Fruit fly (Drosophila melanogaster): Measurements from ENCODE around the gene CheB93a.
A peak's percentile ranks its signal among the peaks of the same experiment; 100 is the strongest.

Gene CheB93a

DNA sequence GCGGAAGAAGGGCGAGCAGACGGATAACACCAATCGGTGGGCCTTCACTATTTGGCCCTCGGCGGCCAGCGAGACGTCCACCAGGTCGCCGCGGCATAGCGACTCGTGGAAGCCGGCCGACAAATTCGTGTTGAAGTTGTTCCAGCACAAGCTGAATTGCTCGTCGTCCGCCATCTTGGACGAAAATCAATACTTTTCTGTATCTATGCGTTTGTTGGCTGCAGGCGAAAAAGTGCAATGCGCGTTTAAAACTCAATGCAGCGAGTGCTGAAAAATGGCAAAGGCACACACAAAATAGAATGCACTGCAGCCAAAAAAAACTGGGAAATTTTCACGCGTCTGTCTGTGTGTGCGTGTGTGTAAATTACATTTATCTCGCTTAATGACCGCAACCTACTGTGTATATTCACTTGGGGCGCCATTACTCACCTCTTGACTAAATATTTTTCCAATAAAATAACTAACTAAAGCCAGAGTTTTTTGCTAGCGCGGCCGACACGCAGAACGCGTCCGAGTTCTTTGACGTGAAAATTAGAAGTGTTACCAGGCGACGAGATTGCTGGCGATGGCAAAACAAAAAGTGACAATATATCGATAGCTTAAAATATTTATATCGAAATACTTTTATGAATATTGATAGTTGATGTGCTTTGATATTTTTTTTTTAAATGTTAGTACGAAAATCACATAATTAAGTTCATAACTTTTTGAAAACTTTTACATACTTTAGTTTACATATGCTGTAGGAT lies 30.2 kb upstream of the CheB93a start (continued):
- TF ChIP-seq CG12071 (GFP tag; optimal IDR thresholded peaks at IDR 0.05) = no peak
- TF ChIP-seq lilli (GFP tag; optimal IDR thresholded peaks at IDR 0.05) = peak; percentile 40
- TF ChIP-seq seq (GFP tag; IDR thresholded peaks at IDR 0.05) = no peak
- peak; percentile 27 for TF ChIP-seq CG1233 (GFP tag; optimal IDR thresholded peaks at IDR 0.05)
- no peak for TF ChIP-seq CG17328 (GFP tag; IDR thresholded peaks at IDR 0.05)
- TF ChIP-seq CG18476 (GFP tag; optimal IDR thresholded peaks at IDR 0.05) = no peak
- TF ChIP-seq Mes4 (GFP tag; optimal IDR thresholded peaks at IDR 0.05) = peak; percentile 31
- peak; percentile 6 for TF ChIP-seq CG7786 (GFP tag; optimal IDR thresholded peaks at IDR 0.05)
- no peak for TF ChIP-seq CG3726 (GFP tag; IDR thresholded peaks at IDR 0.05)
- no peak for TF ChIP-seq her (GFP tag; optimal IDR thresholded peaks at IDR 0.05)
- TF ChIP-seq ham (GFP tag; IDR thresholded peaks at IDR 0.05) = no peak
- TF ChIP-seq GATAe (GFP tag; conservative IDR thresholded peaks at IDR 0.05) = no peak
- TF ChIP-seq Mrtf (GFP tag; IDR thresholded peaks at IDR 0.05) = no peak
- peak; percentile 10 for TF ChIP-seq sd (tag; optimal IDR thresholded peaks at IDR 0.05)
- no peak for TF ChIP-seq Tbp (GFP tag; optimal IDR thresholded peaks at IDR 0.05)
- peak; percentile 88 for TF ChIP-seq Ets65A (GFP tag)
- TF ChIP-seq CG34422 (GFP tag; IDR thresholded peaks at IDR 0.05) = peak; percentile 36; the same call in 1 of the 3 replicates
- no peak for TF ChIP-seq btn (GFP tag; optimal IDR thresholded peaks at IDR 0.05)
- no peak for TF ChIP-seq Gug (GFP tag; IDR thresholded peaks at IDR 0.05)
- no peak for TF ChIP-seq Hr78 (GFP tag; optimal IDR thresholded peaks at IDR 0.05)
- TF ChIP-seq CG10147 (GFP tag; optimal IDR thresholded peaks at IDR 0.05) = peak; percentile 23
- TF ChIP-seq CG5245 (GFP tag; optimal IDR thresholded peaks at IDR 0.05) = no peak
- TF ChIP-seq E2f2 (GFP tag; IDR thresholded peaks at IDR 0.05) = peak; percentile 43
- TF ChIP-seq fd102C (GFP tag; optimal IDR thresholded peaks at IDR 0.05) = no peak
- TF ChIP-seq chinmo (GFP tag; IDR thresholded peaks at IDR 0.05; ENCODE audit: partially characterized antibody) = peak; percentile 74; the same call in 3 of the 4 replicates
- TF ChIP-seq D19B (GFP tag; optimal IDR thresholded peaks at IDR 0.05) = no peak
- no peak for TF ChIP-seq CG12155 (GFP tag; optimal IDR thresholded peaks at IDR 0.05)
- peak; percentile 64; the same call in 2 of the 3 replicates for TF ChIP-seq HLH4C (GFP tag; IDR thresholded peaks at IDR 0.05; ENCODE audit: partially characterized antibody)
- TF ChIP-seq Dek (tag; optimal IDR thresholded peaks at IDR 0.05) = peak; percentile 39
- TF ChIP-seq CG11247 (GFP tag; IDR thresholded peaks at IDR 0.05) = no peak
- TF ChIP-seq CG15479 (GFP tag; optimal IDR thresholded peaks at IDR 0.05) = no peak
- TF ChIP-seq gsb-n (tag; optimal IDR thresholded peaks at IDR 0.05) = no peak
- no peak for TF ChIP-seq CG7839 (tag; optimal IDR thresholded peaks at IDR 0.05)
- no peak for TF ChIP-seq CG14050 (GFP tag; IDR thresholded peaks at IDR 0.05)
- TF ChIP-seq insv (GFP tag; optimal IDR thresholded peaks at IDR 0.05) = peak in 1 of 2 experiments; percentile 5
- no peak for TF ChIP-seq en (GFP tag; optimal IDR thresholded peaks at IDR 0.05)
- TF ChIP-seq CG10462 (GFP tag; optimal IDR thresholded peaks at IDR 0.05) = no peak
- no peak for TF ChIP-seq ind (GFP tag; optimal IDR thresholded peaks at IDR 0.05)
- no peak for TF ChIP-seq CG1792 (GFP tag; optimal IDR thresholded peaks at IDR 0.05)
- TF ChIP-seq salm (tag; optimal IDR thresholded peaks at IDR 0.05) = no peak
- peak; percentile 19 for TF ChIP-seq Lhr (GFP tag; optimal IDR thresholded peaks at IDR 0.05)
- peak; percentile 11 for TF ChIP-seq CG2202 (tag; optimal IDR thresholded peaks at IDR 0.05)
- no peak for TF ChIP-seq pita (GFP tag; optimal IDR thresholded peaks at IDR 0.05)
- TF ChIP-seq HHEX (GFP tag; optimal IDR thresholded peaks at IDR 0.05) = no peak
- no peak for TF ChIP-seq CG11398 (GFP tag; optimal IDR thresholded peaks at IDR 0.05)
- TF ChIP-seq CG6175 (GFP tag; IDR thresholded peaks at IDR 0.05) = no peak
- no peak for TF ChIP-seq emc (GFP tag; optimal IDR thresholded peaks at IDR 0.05)
- peak; percentile 30 for TF ChIP-seq odd (GFP tag; optimal IDR thresholded peaks at IDR 0.05)
- no peak for TF ChIP-seq lov (optimal IDR thresholded peaks at IDR 0.05)
- TF ChIP-seq lov (GFP tag; IDR thresholded peaks at IDR 0.05) = 0 out of 3 replicates have a peak, but pooled peaks have one; percentile 11
- no peak for TF ChIP-seq Antp (GFP tag; optimal IDR thresholded peaks at IDR 0.05)
